Worm (Caenorhabditis elegans): ENCODE data around the gene clec-40.

clec-40 gene

ce11 chrV:16840283-16840682, 578 bp downstream of the clec-40 start:
- TF ChIP-seq sma-9 (GFP tag; optimal IDR thresholded peaks at IDR 0.05): peak; percentile 50
- no peak for TF ChIP-seq sma-9 (tag; optimal IDR thresholded peaks at IDR 0.05)
- TF ChIP-seq R02D3.7 (tag; optimal IDR thresholded peaks at IDR 0.05): no peak
- no peak for TF ChIP-seq lin-11 (tag; optimal IDR thresholded peaks at IDR 0.05)
- no peak for TF ChIP-seq gmeb-1 (tag; optimal IDR thresholded peaks at IDR 0.05)
- peak; percentile 76 for TF ChIP-seq fos-1 (tag; optimal IDR thresholded peaks at IDR 0.05)

- TF ChIP-seq lin-11 (tag; optimal IDR thresholded peaks at IDR 0.05) (no peak), egl-27 (tag; optimal IDR thresholded peaks at IDR 0.05) (no peak), ztf-11 (tag; optimal IDR thresholded peaks at IDR 0.05) (no peak), lin-13 (GFP tag; optimal IDR thresholded peaks at IDR 0.05) (no peak), unc-39 (tag; optimal IDR thresholded peaks at IDR 0.05) (no peak), R02D3.7 (tag; optimal IDR thresholded peaks at IDR 0.05) (no peak), ztf-1 (GFP tag; conservative IDR thresholded peaks at IDR 0.05) (no peak), nhr-129 (tag; optimal IDR thresholded peaks at IDR 0.05) (no peak), zag-1 (tag; optimal IDR thresholded peaks at IDR 0.05) (no peak), snpc-4 (tag; optimal IDR thresholded peaks at IDR 0.05) (no peak)
These were observed 2.4 kb downstream of the clec-40 start for ce11 chrV:16838435-16838834.

- no peak for TF ChIP-seq zag-1 (tag; optimal IDR thresholded peaks at IDR 0.05)
- TF ChIP-seq sma-9 (GFP tag; optimal IDR thresholded peaks at IDR 0.05): no peak
- no peak for TF ChIP-seq sma-9 (tag; optimal IDR thresholded peaks at IDR 0.05)
- no peak for TF ChIP-seq egl-27 (tag; optimal IDR thresholded peaks at IDR 0.05)
- TF ChIP-seq F13H6.1 (tag; optimal IDR thresholded peaks at IDR 0.05): no peak
- no peak for TF ChIP-seq nhr-129 (tag; optimal IDR thresholded peaks at IDR 0.05)
- TF ChIP-seq lsy-2 (tag; optimal IDR thresholded peaks at IDR 0.05): no peak
- TF ChIP-seq alr-1 (tag; optimal IDR thresholded peaks at IDR 0.05): no peak
- TF ChIP-seq nhr-10 (tag; optimal IDR thresholded peaks at IDR 0.05): no peak
- TF ChIP-seq snpc-4 (tag; optimal IDR thresholded peaks at IDR 0.05): no peak
- TF ChIP-seq mdl-1 (tag; optimal IDR thresholded peaks at IDR 0.05): no peak
- no peak for TF ChIP-seq lin-39 (tag; optimal IDR thresholded peaks at IDR 0.05)
- TF ChIP-seq unc-62 (GFP tag; optimal IDR thresholded peaks at IDR 0.05): no peak
- TF ChIP-seq ztf-11 (tag; optimal IDR thresholded peaks at IDR 0.05): no peak
- TF ChIP-seq nhr-77 (tag; optimal IDR thresholded peaks at IDR 0.05): no peak
These were observed 4.8 kb downstream of the clec-40 start for ce11 chrV:16836100-16836499.

- TF ChIP-seq ztf-1 (GFP tag; conservative IDR thresholded peaks at IDR 0.05) (no peak), zag-1 (tag; optimal IDR thresholded peaks at IDR 0.05) (no peak), lin-39 (tag; optimal IDR thresholded peaks at IDR 0.05) (no peak), ama-1 (optimal IDR thresholded peaks at IDR 0.05) (no peak), nhr-25 (tag; optimal IDR thresholded peaks at IDR 0.05) (no peak), blmp-1 (tag; optimal IDR thresholded peaks at IDR 0.05; ENCODE audit: insufficient read depth) (no peak), nhr-23 (tag; optimal IDR thresholded peaks at IDR 0.05) (no peak), sma-3 (GFP tag; optimal IDR thresholded peaks at IDR 0.05) (no peak), nhr-237 (tag; optimal IDR thresholded peaks at IDR 0.05) (no peak), lin-13 (GFP tag; optimal IDR thresholded peaks at IDR 0.05) (no peak), nhr-77 (tag; optimal IDR thresholded peaks at IDR 0.05) (no peak), nhr-129 (tag; optimal IDR thresholded peaks at IDR 0.05) (no peak)
These were observed 5.9 kb downstream of the clec-40 start, which contains the start of gene tni-3 for ce11 chrV:16834989-16835388. Gene tni-3, minus strand, starts transcription at chrV:16835128.

ce11 chrV:16833672-16834071, 7.2 kb downstream of the clec-40 start:
- TF ChIP-seq F13H6.1 (tag; optimal IDR thresholded peaks at IDR 0.05) (no peak), dmd-4 (tag; optimal IDR thresholded peaks at IDR 0.05) (no peak), ztf-11 (tag; optimal IDR thresholded peaks at IDR 0.05) (no peak), ceh-82 (tag; optimal IDR thresholded peaks at IDR 0.05) (no peak), mdl-1 (tag; optimal IDR thresholded peaks at IDR 0.05) (no peak), alr-1 (tag; optimal IDR thresholded peaks at IDR 0.05) (no peak), nhr-21 (tag; optimal IDR thresholded peaks at IDR 0.05) (no peak), zag-1 (tag; optimal IDR thresholded peaks at IDR 0.05) (no peak), mbf-1 (tag; optimal IDR thresholded peaks at IDR 0.05) (no peak), ceh-16 (tag; optimal IDR thresholded peaks at IDR 0.05) (no peak), lin-11 (tag; optimal IDR thresholded peaks at IDR 0.05) (no peak), gmeb-1 (tag; optimal IDR thresholded peaks at IDR 0.05) (no peak), unc-62 (GFP tag; optimal IDR thresholded peaks at IDR 0.05) (no peak), lin-39 (tag; optimal IDR thresholded peaks at IDR 0.05) (no peak)
